Fruit fly (Drosophila melanogaster) whole organism, embryonic: ENCODE data around the gene Sik2.

Experiments used
- CG10959 ChIP-seq: fragments of 200-800 bp; sonication (Bioruptor generic); IDR thresholded peaks from 2 replicates; pipeline ENCODE4 v1.3.6; 2022; ENCODE audit warnings: missing biosample characterization, missing genetic modification characterization
- CG11398 ChIP-seq: fragments of 200-800 bp; sonication (Bioruptor generic); optimal IDR thresholded peaks from 2 replicates; lab custom pipeline; 2016; ENCODE audit warnings: missing biosample characterization, missing genetic modification characterization
- CG11696 ChIP-seq: fragments of 200-800 bp; sonication (Bioruptor generic); IDR thresholded peaks from 2 replicates; pipeline ENCODE4 v1.3.6; 2022; ENCODE audit warnings: missing biosample characterization, missing genetic modification characterization
- CG11723 ChIP-seq: fragments of 200-800 bp; sonication (Bioruptor generic); optimal IDR thresholded peaks from 2 replicates; lab custom pipeline; 2017; ENCODE audit warnings: missing biosample characterization, mild to moderate bottlenecking, missing genetic modification characterization
- CG12219 ChIP-seq: fragments of 200-800 bp; sonication (Bioruptor generic); optimal IDR thresholded peaks from 3 replicates; lab custom pipeline; 2018; ENCODE audit warnings: missing biosample characterization, mild to moderate bottlenecking, missing genetic modification characterization
- CG13296 ChIP-seq: fragments of 200-800 bp; sonication (Bioruptor generic); optimal IDR thresholded peaks from 3 replicates; lab custom pipeline; 2018; ENCODE audit warnings: missing biosample characterization, mild to moderate bottlenecking, missing genetic modification characterization
- CG14710 ChIP-seq: fragments of 200-800 bp; sonication (Bioruptor generic); optimal IDR thresholded peaks from 3 replicates; lab custom pipeline; 2019; ENCODE audit warnings: missing biosample characterization, mild to moderate bottlenecking, missing genetic modification characterization, moderate library complexity
- CG15514 ChIP-seq: fragments of 200-800 bp; sonication (Bioruptor generic); optimal IDR thresholded peaks from 3 replicates; lab custom pipeline; 2017; ENCODE audit warnings: missing biosample characterization, missing genetic modification characterization, mild to moderate bottlenecking, moderate library complexity, missing genetic modification reagents
- CG16779 ChIP-seq: fragments of 200-800 bp; sonication (Bioruptor generic); IDR thresholded peaks from 2 replicates; pipeline ENCODE4 v1.3.6; 2022; ENCODE audit warnings: missing biosample characterization, missing genetic modification characterization
- CG17829 ChIP-seq: fragments of 200-800 bp; optimal IDR thresholded peaks from 2 replicates; lab custom pipeline; 2019; ENCODE audit warnings: missing biosample characterization, mild to moderate bottlenecking, missing genetic modification characterization, moderate library complexity
- CG2116 ChIP-seq: fragments of 200-800 bp; sonication (Bioruptor generic); optimal IDR thresholded peaks from 3 replicates; lab custom pipeline; 2018; ENCODE audit warnings: missing biosample characterization, mild to moderate bottlenecking, missing genetic modification characterization
- CG2712 ChIP-seq: fragments of 200-800 bp; optimal IDR thresholded peaks from 3 replicates; lab custom pipeline; 2019; ENCODE audit warnings: missing biosample characterization, mild to moderate bottlenecking, missing genetic modification characterization, moderate library complexity
- CG31224 ChIP-seq: fragments of 200-800 bp; sonication (Bioruptor generic); IDR thresholded peaks from 2 replicates; pipeline ENCODE4 v1.3.6; 2022; ENCODE audit warnings: missing biosample characterization, missing genetic modification characterization
- CG31365 ChIP-seq: fragments of 200-800 bp; sonication (Bioruptor generic); optimal IDR thresholded peaks from 2 replicates; lab custom pipeline; 2018; ENCODE audit warnings: missing biosample characterization, mild to moderate bottlenecking, missing genetic modification characterization
- CG32532 ChIP-seq: fragments of 200-800 bp; sonication (Bioruptor generic); IDR thresholded peaks from 2 replicates; pipeline ENCODE4 v1.3.6; 2022; ENCODE audit warnings: missing biosample characterization, missing genetic modification characterization
- CG43689 ChIP-seq: fragments of 200-800 bp; sonication (Bioruptor generic); IDR thresholded peaks from 2 replicates; pipeline ENCODE4 v1.3.6; 2022; ENCODE audit warnings: missing biosample characterization, missing genetic modification characterization
- CG5245 ChIP-seq: fragments of 200-800 bp; sonication (Bioruptor generic); optimal IDR thresholded peaks from 3 replicates; lab custom pipeline; 2016; ENCODE audit warnings: missing biosample characterization, missing genetic modification characterization
- CG8765 ChIP-seq: fragments of 200-800 bp; sonication (Bioruptor generic); IDR thresholded peaks from 2 replicates; pipeline ENCODE4 v1.3.6; 2022; ENCODE audit warnings: missing biosample characterization, missing genetic modification characterization
- CG8924 ChIP-seq: fragments of 200-800 bp; optimal IDR thresholded peaks from 3 replicates; lab custom pipeline; 2019; ENCODE audit warnings: missing biosample characterization, mild to moderate bottlenecking, missing genetic modification characterization, moderate library complexity
- CG8944 ChIP-seq: fragments of 200-800 bp; sonication (Bioruptor generic); optimal IDR thresholded peaks from 3 replicates; lab custom pipeline; 2016; ENCODE audit warnings: missing biosample characterization, missing genetic modification characterization
- CG9215 ChIP-seq: fragments of 200-800 bp; sonication (Bioruptor generic); IDR thresholded peaks from 2 replicates; pipeline ENCODE4 v1.3.6; 2022; ENCODE audit warnings: missing biosample characterization, missing genetic modification characterization
- Dbx ChIP-seq: fragments of 200-800 bp; sonication (Bioruptor generic); IDR thresholded peaks from 3 replicates; pipeline ENCODE4 v1.3.6; 2022; ENCODE audit warnings: missing biosample characterization, missing genetic modification characterization
- Dip2 ChIP-seq: fragments of 200-800 bp; sonication (Bioruptor generic); IDR thresholded peaks from 2 replicates; pipeline ENCODE4 v1.3.6; 2022; ENCODE audit warnings: missing biosample characterization, missing genetic modification characterization
- E2f2 ChIP-seq: fragments of 200-800 bp; sonication (Bioruptor generic); IDR thresholded peaks from 2 replicates; pipeline ENCODE4 v1.3.6; 2022; ENCODE audit warnings: missing biosample characterization, missing genetic modification characterization
- Ets65A ChIP-seq: fragments of 200-800 bp; sonication (Bioruptor generic); peaks from one replicate; lab custom pipeline; 2016; ENCODE audit warnings: missing biosample characterization, missing genetic modification characterization
- Max ChIP-seq: fragments of 200-800 bp; sonication (Bioruptor generic); optimal IDR thresholded peaks from 2 replicates; lab custom pipeline; 2016; ENCODE audit warnings: missing biosample characterization, mild to moderate bottlenecking, missing genetic modification characterization
- Myb ChIP-seq: fragments of 200-800 bp; sonication (Bioruptor generic); optimal IDR thresholded peaks from 2 replicates; lab custom pipeline; 2016; ENCODE audit warnings: missing biosample characterization, missing genetic modification characterization
- Rfx ChIP-seq: fragments of 200-800 bp; sonication (Bioruptor generic); IDR thresholded peaks from 2 replicates; pipeline ENCODE4 v1.3.6; 2022; ENCODE audit warnings: missing biosample characterization, missing genetic modification characterization
- Trl ChIP-seq, 3 experiments: fragments of >200 bp in 2 of 3; fragments of 200-800 bp in 1 of 3; sonication (Bioruptor generic) in 1 of 3; optimal IDR thresholded peaks; 2 replicates in 1 of 3; 3 replicates in 2 of 3; lab custom pipeline; 2016 to 2017; ENCODE audit warnings: missing biosample characterization in 1 of 3, missing genetic modification characterization in 1 of 3
- Xbp1 ChIP-seq: fragments of 200-800 bp; sonication (Bioruptor generic); optimal IDR thresholded peaks from 3 replicates; lab custom pipeline; 2016; ENCODE audit warnings: missing biosample characterization, mild to moderate bottlenecking, missing genetic modification characterization
- ci ChIP-seq: fragments of 200-800 bp; sonication (Bioruptor generic); IDR thresholded peaks from 3 replicates; pipeline ENCODE4 v1.3.6; 2022; ENCODE audit warnings: missing biosample characterization, missing genetic modification characterization
- crc ChIP-seq: fragments of 200-800 bp; sonication (Bioruptor generic); optimal IDR thresholded peaks from 2 replicates; lab custom pipeline; 2016; ENCODE audit warnings: missing biosample characterization, missing genetic modification characterization
- dan ChIP-seq: fragments of 200-800 bp; sonication (Bioruptor generic); IDR thresholded peaks from 2 replicates; pipeline ENCODE4 v1.3.6; 2022; ENCODE audit warnings: missing biosample characterization, missing genetic modification characterization
- dati ChIP-seq: fragments of 200-800 bp; sonication (Bioruptor generic); IDR thresholded peaks from 2 replicates; pipeline ENCODE4 v1.3.6; 2022; ENCODE audit warnings: missing biosample characterization, missing genetic modification characterization
- esg ChIP-seq: fragments of 200-800 bp; sonication (Bioruptor generic); conservative IDR thresholded peaks from 2 replicates; pipeline ENCODE4 v1.3.6; 2022; ENCODE audit warnings: missing biosample characterization, missing genetic modification characterization
- fd3F ChIP-seq: fragments of 200-800 bp; sonication (Bioruptor generic); optimal IDR thresholded peaks from 2 replicates; lab custom pipeline; 2018; ENCODE audit warnings: missing biosample characterization, mild to moderate bottlenecking, missing genetic modification characterization, moderate library complexity
- fru ChIP-seq: fragments of >200 bp; optimal IDR thresholded peaks from 2 replicates; lab custom pipeline; 2017
- gro ChIP-seq: fragments of 200-800 bp; sonication (Bioruptor generic); optimal IDR thresholded peaks from 2 replicates; lab custom pipeline; 2016; ENCODE audit warnings: missing biosample characterization, missing genetic modification characterization
- her ChIP-seq: fragments of 200-800 bp; sonication (Bioruptor generic); optimal IDR thresholded peaks from 2 replicates; lab custom pipeline; 2016; ENCODE audit warnings: missing biosample characterization, missing genetic modification characterization
- jing ChIP-seq: fragments of 200-800 bp; sonication (Bioruptor generic); optimal IDR thresholded peaks from 2 replicates; lab custom pipeline; 2018; ENCODE audit warnings: missing biosample characterization, mild to moderate bottlenecking, missing genetic modification characterization
- ken ChIP-seq: fragments of 200-800 bp; sonication (Bioruptor generic); IDR thresholded peaks from 3 replicates; pipeline ENCODE4 v1.3.6; 2022; ENCODE audit warnings: missing biosample characterization, missing genetic modification characterization
- klu ChIP-seq: fragments of 200-800 bp; sonication (Bioruptor generic); IDR thresholded peaks from 2 replicates; pipeline ENCODE4 v1.3.6; 2022; ENCODE audit warnings: missing biosample characterization, missing genetic modification characterization
- kni ChIP-seq: fragments of 200-800 bp; sonication (Bioruptor generic); optimal IDR thresholded peaks from 3 replicates; lab custom pipeline; 2017; ENCODE audit warnings: mild to moderate bottlenecking, missing biosample characterization, missing genetic modification reagents, missing genetic modification characterization
- otp ChIP-seq: fragments of 200-800 bp; sonication (Bioruptor generic); IDR thresholded peaks from 3 replicates; pipeline ENCODE4, ENCODE4 v1.3.6; 2022; ENCODE audit warnings: missing biosample characterization, missing genetic modification characterization
- pan ChIP-seq, 4 experiments: fragments of >200 bp in 3 of 4; fragments of 200-800 bp in 1 of 4; sonication (Bioruptor generic) in 1 of 4; optimal IDR thresholded peaks in 3 of 4; IDR thresholded peaks in 1 of 4; 2 replicates each; pipeline versions ENCODE4 v1.3.6 to Lab custom; 2017 to 2022; ENCODE audit warnings: missing biosample characterization in 2 of 4, missing genetic modification characterization in 2 of 4, mixed read lengths in 1 of 4
- rib ChIP-seq: fragments of 200-800 bp; sonication (Bioruptor generic); IDR thresholded peaks from 2 replicates; pipeline ENCODE4 v1.3.6; 2022; ENCODE audit warnings: missing biosample characterization, missing genetic modification characterization
- ssp ChIP-seq: fragments of 200-800 bp; sonication (Bioruptor generic); IDR thresholded peaks from 2 replicates; pipeline ENCODE4 v1.3.6; 2022; ENCODE audit warnings: missing biosample characterization, missing genetic modification characterization
- tin ChIP-seq: fragments of 200-800 bp; sonication (Bioruptor generic); optimal IDR thresholded peaks from 3 replicates; lab custom pipeline; 2016; ENCODE audit warnings: missing biosample characterization, missing genetic modification characterization
- trem ChIP-seq: fragments of 200-800 bp; optimal IDR thresholded peaks from 3 replicates; lab custom pipeline; 2019; ENCODE audit warnings: missing biosample characterization, mild to moderate bottlenecking, missing genetic modification characterization, moderate library complexity
- wek ChIP-seq: fragments of 200-800 bp; sonication (Bioruptor generic); optimal IDR thresholded peaks from 3 replicates; lab custom pipeline; 2018; ENCODE audit warnings: missing biosample characterization, mild to moderate bottlenecking, missing genetic modification characterization, moderate library complexity
- zfh2 ChIP-seq: fragments of 200-800 bp; sonication (Bioruptor generic); optimal IDR thresholded peaks from 2 replicates; lab custom pipeline; 2016; ENCODE audit warnings: missing biosample characterization, missing genetic modification characterization

Gene Sik2

DNA sequence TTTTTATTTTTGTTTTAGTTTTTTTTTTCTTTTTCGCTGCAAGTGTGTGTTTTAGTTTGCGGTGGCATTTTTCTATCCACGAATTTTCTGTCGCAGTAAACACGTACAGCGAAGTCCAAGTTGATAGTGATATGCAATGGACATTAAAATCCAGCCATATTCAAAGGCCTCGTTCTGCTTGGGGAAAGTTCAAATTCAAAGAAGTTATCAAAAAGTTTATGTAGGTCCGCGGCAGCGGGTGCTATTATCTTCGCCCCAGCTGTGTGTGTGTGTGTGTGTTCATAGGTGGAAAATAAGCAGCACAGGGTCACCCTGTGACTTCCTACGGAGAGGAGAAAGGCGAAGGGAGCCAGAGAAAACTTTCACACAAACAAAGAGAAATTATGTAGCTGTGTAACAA lies 25.8 kb upstream of the Sik2 start (continued):
- no peak for TF ChIP-seq Dip2 (GFP tag; lab: Robert Waterston, UW)
- no peak for TF ChIP-seq CG15514 (GFP tag; lab: Kevin White, UChicago)
- TF ChIP-seq Xbp1 (GFP tag; lab: Kevin White, UChicago): peak; percentile 60
- peak; percentile 87 for TF ChIP-seq CG11696 (GFP tag; lab: Robert Waterston, UW)
- peak; percentile 57 for TF ChIP-seq CG8924 (tag; lab: Kevin White, UChicago)
- 0 out of 3 replicates have a peak, but pooled peaks have one; percentile 41 for TF ChIP-seq otp (GFP tag; lab: Robert Waterston, UW)
- no peak for TF ChIP-seq fru (lab: Kevin White, UChicago)
- peak; percentile 44; the same call in 1 of the 2 replicates for TF ChIP-seq CG31224
- TF ChIP-seq CG8765: no peak
- TF ChIP-seq fd3F (GFP tag; lab: Kevin White, UChicago): peak; percentile 18
- peak; percentile 28 for TF ChIP-seq CG12219 (GFP tag; lab: Kevin White, UChicago)
- TF ChIP-seq her (GFP tag; lab: Kevin White, UChicago): peak; percentile 54
- TF ChIP-seq ci (GFP tag; lab: Robert Waterston, UW): peak; percentile 94
- TF ChIP-seq CG11723: peak; percentile 51
- TF ChIP-seq Myb (GFP tag; lab: Kevin White, UChicago): peak; percentile 40
- no peak for TF ChIP-seq rib (GFP tag; lab: Robert Waterston, UW)
- no peak for TF ChIP-seq CG10959 (GFP tag; lab: Robert Waterston, UW)
- peak; percentile 43 for TF ChIP-seq CG43689 (GFP tag; lab: Robert Waterston, UW)
- TF ChIP-seq gro (GFP tag; lab: Kevin White, UChicago): no peak
- TF ChIP-seq jing (GFP tag; lab: Kevin White, UChicago): peak; percentile 66
- TF ChIP-seq pan (optimal IDR thresholded peaks at IDR 0.05; lab: Kevin White, UChicago): no peak
- TF ChIP-seq pan (GFP tag; optimal IDR thresholded peaks at IDR 0.05 in 1 of 2, IDR thresholded peaks at IDR 0.05 in 1 of 2): peak in 1 of 2 experiments; percentile 71
- TF ChIP-seq ssp (GFP tag; lab: Robert Waterston, UW): peak; percentile 49
- TF ChIP-seq esg (GFP tag; lab: Robert Waterston, UW): peak; percentile 35; the same call in 1 of the 2 replicates
- TF ChIP-seq tin (GFP tag; lab: Kevin White, UChicago): peak; percentile 24
- peak; percentile 48 for TF ChIP-seq CG17829 (tag; lab: Kevin White, UChicago)
- TF ChIP-seq wek: peak; percentile 55
- TF ChIP-seq CG9215 (GFP tag; lab: Robert Waterston, UW): 0 out of 2 replicates have a peak, but pooled peaks have one; percentile 12
- TF ChIP-seq kni (GFP tag; lab: Kevin White, UChicago): no peak
- peak; percentile 51 for TF ChIP-seq dan (GFP tag; lab: Robert Waterston, UW)
- TF ChIP-seq Max (GFP tag; lab: Kevin White, UChicago): no peak
- TF ChIP-seq ken (GFP tag; lab: Robert Waterston, UW): peak; percentile 82
- TF ChIP-seq klu (GFP tag; lab: Robert Waterston, UW): 0 out of 2 replicates have a peak, but pooled peaks have one; percentile 39
- peak; percentile 69 for TF ChIP-seq CG2712 (tag; lab: Kevin White, UChicago)
- no peak for TF ChIP-seq trem (tag; lab: Kevin White, UChicago)
- TF ChIP-seq Rfx: peak; percentile 48; the same call in 1 of the 2 replicates
- peak; percentile 6 for TF ChIP-seq zfh2 (GFP tag; lab: Kevin White, UChicago)
- peak; percentile 26 for TF ChIP-seq CG8944 (GFP tag; lab: Kevin White, UChicago)
- no peak for TF ChIP-seq Dbx (GFP tag; lab: Robert Waterston, UW)
- peak; percentile 43; the same call in 1 of the 2 replicates for TF ChIP-seq E2f2 (GFP tag; lab: Robert Waterston, UW)
- TF ChIP-seq dati (GFP tag; lab: Robert Waterston, UW): peak; percentile 60
- no peak for TF ChIP-seq CG5245 (GFP tag; lab: Kevin White, UChicago)
- peak; percentile 56 for TF ChIP-seq CG11398 (GFP tag; lab: Kevin White, UChicago)
- TF ChIP-seq Trl (optimal IDR thresholded peaks at IDR 0.05; lab: Kevin White, UChicago): no peak
- TF ChIP-seq Trl (GFP tag; optimal IDR thresholded peaks at IDR 0.05; lab: Kevin White, UChicago): peak; percentile 44
- TF ChIP-seq CG2116 (GFP tag; lab: Kevin White, UChicago): no peak
- no peak for TF ChIP-seq CG13296
- peak; percentile 23 for TF ChIP-seq CG14710 (tag; lab: Kevin White, UChicago)
- 0 out of 2 replicates have a peak, but pooled peaks have one; percentile 25 for TF ChIP-seq CG16779 (GFP tag; lab: Robert Waterston, UW)
- TF ChIP-seq CG31365 (tag; lab: Kevin White, UChicago): no peak
- no peak for TF ChIP-seq crc (GFP tag; lab: Kevin White, UChicago)
- peak; percentile 91 for TF ChIP-seq Ets65A (GFP tag; lab: Kevin White, UChicago)
- TF ChIP-seq CG32532: peak; percentile 66
